Worm (Caenorhabditis elegans): ENCODE measurements around the gene F47B7.5.

Gene F47B7.5

ce11 chrX:3727274-3727673 lies 41.3 kb downstream of the F47B7.5 start, which contains the start of gene nlp-1:
Gene nlp-1, plus strand, starts transcription at chrX:3727574.
- TF ChIP-seq snpc-4 (tag; optimal IDR thresholded peaks at IDR 0.05), result no peak
- no peak for TF ChIP-seq vab-7 (GFP tag; IDR thresholded peaks at IDR 0.05)
- no peak for TF ChIP-seq ztf-11 (tag; optimal IDR thresholded peaks at IDR 0.05)
- no peak for TF ChIP-seq spr-3 (GFP tag; optimal IDR thresholded peaks at IDR 0.05)

ce11 chrX:3725437-3725836 lies 43.2 kb downstream of the F47B7.5 start:
- TF ChIP-seq hlh-30 (tag; optimal IDR thresholded peaks at IDR 0.05; ENCODE audit: insufficient read depth) (no peak), snpc-4 (tag; optimal IDR thresholded peaks at IDR 0.05) (no peak), nhr-77 (tag; optimal IDR thresholded peaks at IDR 0.05) (no peak), Y48G9A.11 (GFP tag; IDR thresholded peaks at IDR 0.05) (no peak), fkh-10 (GFP tag; optimal IDR thresholded peaks at IDR 0.05) (no peak), mxl-3 (GFP tag; optimal IDR thresholded peaks at IDR 0.05) (no peak)

- TF ChIP-seq dmd-8 (GFP tag; IDR thresholded peaks at IDR 0.05) (0 out of 2 replicates have a peak, but pooled peaks have one; percentile 38), lim-7 (GFP tag; IDR thresholded peaks at IDR 0.05) (peak; percentile 62), Y105C5A.15 (GFP tag; IDR thresholded peaks at IDR 0.05) (0 out of 2 replicates have a peak, but pooled peaks have one; percentile 36), snpc-1.2 (GFP tag; IDR thresholded peaks at IDR 0.05) (peak; percentile 38; the same call in 1 of the 2 replicates)
Observed at ce11 chrX:3722567-3722966, 46.0 kb downstream of the F47B7.5 start.
